Worm (Caenorhabditis elegans) whole organism, L1 larva: ENCODE results near the gene gck-2.

Experiments
- C04F5.9 ChIP-seq: sonication (generic microtip); optimal IDR thresholded peaks from 2 replicates; lab custom pipeline; 2016; ENCODE audit warnings: missing genetic modification characterization, missing compliant biosample characterization
- F16B12.6 ChIP-seq: fragments of 150-350 bp; optimal IDR thresholded peaks from 2 replicates; lab custom pipeline; 2014; ENCODE audit warnings: missing biosample characterization, missing genetic modification characterization
- aha-1 ChIP-seq: fragments of 150-350 bp; optimal IDR thresholded peaks from 2 replicates; lab custom pipeline; 2014; ENCODE audit warnings: missing biosample characterization, missing genetic modification characterization
- alr-1 ChIP-seq: fragments of 200-800 bp; sonication (Bioruptor generic); optimal IDR thresholded peaks from 2 replicates; lab custom pipeline; 2018; ENCODE audit warnings: borderline replicate concordance, mild to moderate bottlenecking, missing genetic modification characterization, missing compliant biosample characterization
- aly-2 ChIP-seq: fragments of 150-350 bp; optimal IDR thresholded peaks from 2 replicates; lab custom pipeline; 2014; ENCODE audit warnings: missing biosample characterization, missing genetic modification characterization
- blmp-1 ChIP-seq: fragments of 150-350 bp; optimal IDR thresholded peaks from 2 replicates; lab custom pipeline; 2014; ENCODE audit warnings: missing biosample characterization, missing genetic modification characterization
- ceh-63 ChIP-seq: fragments of 200-800 bp; sonication (Bioruptor generic); optimal IDR thresholded peaks from 2 replicates; lab custom pipeline; 2018; ENCODE audit warnings: mild to moderate bottlenecking, missing genetic modification characterization, missing compliant biosample characterization
- ceh-8 ChIP-seq: fragments of 200-800 bp; sonication (Bioruptor generic); optimal IDR thresholded peaks from 2 replicates; lab custom pipeline; 2018; ENCODE audit warnings: mild to moderate bottlenecking, missing genetic modification characterization, moderate library complexity, missing compliant biosample characterization
- ceh-88 ChIP-seq: fragments of 200-800 bp; sonication (Bioruptor generic); IDR thresholded peaks from 2 replicates; pipeline ENCODE4 v1.3.6; 2022; ENCODE audit warnings: missing genetic modification characterization, missing compliant biosample characterization
- ces-1 ChIP-seq: fragments of 150-350 bp; optimal IDR thresholded peaks from 2 replicates; lab custom pipeline; 2014; ENCODE audit warnings: missing biosample characterization, missing genetic modification reagents, missing genetic modification characterization
- elt-2 ChIP-seq: sonication (generic microtip); optimal IDR thresholded peaks from 2 replicates; lab custom pipeline; 2016; ENCODE audit warnings: missing genetic modification characterization, mild to moderate bottlenecking, inconsistent platforms, missing compliant biosample characterization, missing genetic modification reagents
- elt-3 ChIP-seq, 6 experiments: fragments of 150-350 bp in 1 of 6; sonication (generic microtip); optimal IDR thresholded peaks; 2 replicates each; lab custom pipeline; 2017 to 2018; ENCODE audit warnings: missing biosample characterization in 6 of 6, missing genetic modification characterization in 6 of 6, inconsistent platforms in 1 of 6
- ets-5 ChIP-seq: fragments of 200-800 bp; sonication (Bioruptor generic); IDR thresholded peaks from 2 replicates; pipeline ENCODE4 v1.3.6; 2022; ENCODE audit warnings: missing genetic modification characterization, missing compliant biosample characterization
- fkh-10 ChIP-seq: sonication (generic microtip); optimal IDR thresholded peaks from 2 replicates; lab custom pipeline; 2017; ENCODE audit warnings: missing biosample characterization, missing genetic modification reagents, missing genetic modification characterization
- fkh-4 ChIP-seq: sonication (generic microtip); optimal IDR thresholded peaks from 2 replicates; lab custom pipeline; 2016; ENCODE audit warnings: missing compliant biosample characterization, missing genetic modification characterization, borderline replicate concordance
- fos-1 ChIP-seq: fragments of 150-350 bp; optimal IDR thresholded peaks from 2 replicates; lab custom pipeline; 2014; ENCODE audit warnings: missing biosample characterization, missing genetic modification characterization
- hlh-17 ChIP-seq: fragments of 200-800 bp; sonication (Bioruptor generic); optimal IDR thresholded peaks from 2 replicates; lab custom pipeline; 2018; ENCODE audit warnings: missing genetic modification characterization, mild to moderate bottlenecking, missing compliant biosample characterization, moderate library complexity, borderline replicate concordance
- hlh-4 ChIP-seq: sonication (generic microtip); optimal IDR thresholded peaks from 2 replicates; lab custom pipeline; 2016; ENCODE audit warnings: mild to moderate bottlenecking, missing genetic modification characterization, missing compliant biosample characterization
- hpl-2 ChIP-seq: fragments of 150-350 bp; optimal IDR thresholded peaks from 2 replicates; lab custom pipeline; 2014; ENCODE audit warnings: missing biosample characterization, missing genetic modification reagents, missing genetic modification characterization
- irx-1 ChIP-seq: sonication (generic microtip); optimal IDR thresholded peaks from 2 replicates; lab custom pipeline; 2016; ENCODE audit warnings: missing genetic modification characterization, missing compliant biosample characterization
- isw-1 ChIP-seq: fragments of 200-800 bp; sonication (Bioruptor generic); IDR thresholded peaks from 2 replicates; pipeline ENCODE4 v1.3.6; 2022; ENCODE audit warnings: missing genetic modification characterization, missing compliant biosample characterization
- jun-1 ChIP-seq: fragments of 150-350 bp; optimal IDR thresholded peaks from 2 replicates; lab custom pipeline; 2014; ENCODE audit warnings: missing biosample characterization, missing genetic modification reagents, missing genetic modification characterization
- lin-13 ChIP-seq: fragments of 150-350 bp; optimal IDR thresholded peaks from 2 replicates; lab custom pipeline; 2014; ENCODE audit warnings: missing biosample characterization, missing genetic modification reagents, missing genetic modification characterization
- lin-14 ChIP-seq: fragments of 200-800 bp; sonication (Bioruptor generic); optimal IDR thresholded peaks from 2 replicates; lab custom pipeline; 2018; ENCODE audit warnings: mild to moderate bottlenecking, missing genetic modification characterization, moderate library complexity, missing compliant biosample characterization
- lin-15B ChIP-seq: fragments of 150-350 bp; sonication (generic microtip); optimal IDR thresholded peaks from 3 replicates; lab custom pipeline; 2014; ENCODE audit warnings: missing biosample characterization, missing genetic modification characterization
- lin-39 ChIP-seq: fragments of 150-350 bp; optimal IDR thresholded peaks from 2 replicates; lab custom pipeline; 2014; ENCODE audit warnings: missing biosample characterization, missing genetic modification reagents, missing genetic modification characterization
- lir-3 ChIP-seq: sonication (generic microtip); optimal IDR thresholded peaks from 2 replicates; lab custom pipeline; 2016; ENCODE audit warnings: mild to moderate bottlenecking, missing genetic modification characterization, moderate library complexity, missing compliant biosample characterization; ENCODE audit not compliant: poor library complexity
- mef-2 ChIP-seq: fragments of 150-350 bp; optimal IDR thresholded peaks from 2 replicates; lab custom pipeline; 2014; ENCODE audit warnings: missing biosample characterization, missing genetic modification characterization
- nhr-11 ChIP-seq: fragments of 150-350 bp; optimal IDR thresholded peaks from 2 replicates; lab custom pipeline; 2014; ENCODE audit warnings: missing biosample characterization, missing genetic modification characterization
- nhr-12 ChIP-seq: sonication (generic microtip); optimal IDR thresholded peaks from 2 replicates; lab custom pipeline; 2017; ENCODE audit warnings: missing biosample characterization, missing genetic modification characterization
- nhr-19 ChIP-seq: fragments of 200-800 bp; sonication (Bioruptor generic); conservative IDR thresholded peaks from 2 replicates; pipeline ENCODE4 v1.3.6; 2022; ENCODE audit warnings: missing genetic modification characterization, missing compliant biosample characterization
- nhr-20 ChIP-seq: sonication (generic microtip); optimal IDR thresholded peaks from 2 replicates; lab custom pipeline; 2016; ENCODE audit warnings: mild to moderate bottlenecking, missing genetic modification characterization, missing compliant biosample characterization
- nhr-47 ChIP-seq: sonication (generic microtip); optimal IDR thresholded peaks from 2 replicates; lab custom pipeline; 2016; ENCODE audit warnings: mild to moderate bottlenecking, missing genetic modification characterization, moderate library complexity, missing compliant biosample characterization
- nhr-76 ChIP-seq: sonication (generic microtip); optimal IDR thresholded peaks from 2 replicates; lab custom pipeline; 2017; ENCODE audit warnings: missing biosample characterization, missing genetic modification characterization
- nhr-84 ChIP-seq: sonication (generic microtip); optimal IDR thresholded peaks from 2 replicates; lab custom pipeline; 2017; ENCODE audit warnings: missing biosample characterization, missing genetic modification characterization
- nhr-90 ChIP-seq: sonication (generic microtip); optimal IDR thresholded peaks from 2 replicates; lab custom pipeline; 2016; ENCODE audit warnings: mild to moderate bottlenecking, missing genetic modification characterization, missing compliant biosample characterization; ENCODE audit not compliant: poor library complexity
- pag-3 ChIP-seq: sonication (generic microtip); optimal IDR thresholded peaks from 2 replicates; lab custom pipeline; 2017; ENCODE audit warnings: missing genetic modification characterization, mild to moderate bottlenecking, missing compliant biosample characterization, antibody characterized with exemption, borderline replicate concordance; ENCODE audit not compliant: insufficient read depth
- pax-3 ChIP-seq: fragments of 200-800 bp; sonication (Bioruptor generic); optimal IDR thresholded peaks from 2 replicates; lab custom pipeline; 2018; ENCODE audit warnings: mild to moderate bottlenecking, missing genetic modification characterization, moderate library complexity, missing compliant biosample characterization
- pqm-1 ChIP-seq: sonication (generic microtip); optimal IDR thresholded peaks from 3 replicates; lab custom pipeline; 2017; ENCODE audit warnings: missing biosample characterization, missing genetic modification characterization
- skn-1 ChIP-seq: fragments of 150-350 bp; optimal IDR thresholded peaks from 2 replicates; lab custom pipeline; 2014; ENCODE audit warnings: missing biosample characterization, missing genetic modification characterization
- snpc-4 ChIP-seq: fragments of 150-350 bp; optimal IDR thresholded peaks from 2 replicates; lab custom pipeline; 2014; ENCODE audit warnings: missing biosample characterization, missing genetic modification characterization
- snu-23 ChIP-seq: sonication (generic microtip); optimal IDR thresholded peaks from 2 replicates; lab custom pipeline; 2016; ENCODE audit warnings: missing genetic modification characterization, missing compliant biosample characterization
- sox-4 ChIP-seq: sonication (generic microtip); optimal IDR thresholded peaks from 2 replicates; lab custom pipeline; 2016; ENCODE audit warnings: missing genetic modification characterization, missing compliant biosample characterization
- tbx-2 ChIP-seq: sonication (generic microtip); optimal IDR thresholded peaks from 2 replicates; lab custom pipeline; 2016; ENCODE audit warnings: missing genetic modification characterization, missing compliant biosample characterization
- tlp-1 ChIP-seq: fragments of 150-350 bp; optimal IDR thresholded peaks from 2 replicates; lab custom pipeline; 2014; ENCODE audit warnings: missing biosample characterization, missing genetic modification characterization
- unc-130 ChIP-seq: fragments of 150-350 bp; optimal IDR thresholded peaks from 2 replicates; lab custom pipeline; 2017; ENCODE audit warnings: missing biosample characterization, missing genetic modification characterization, inconsistent platforms
- unc-30 ChIP-seq: sonication (generic microtip); optimal IDR thresholded peaks from 2 replicates; lab custom pipeline; 2017; ENCODE audit warnings: missing biosample characterization, missing genetic modification characterization
- unc-62 ChIP-seq: fragments of 150-350 bp; optimal IDR thresholded peaks from 2 replicates; lab custom pipeline; 2014; ENCODE audit warnings: missing biosample characterization, missing genetic modification reagents, missing genetic modification characterization
- unc-86 ChIP-seq: sonication (generic microtip); optimal IDR thresholded peaks from 2 replicates; lab custom pipeline; 2016; ENCODE audit warnings: missing genetic modification characterization, missing compliant biosample characterization
- unc-98 ChIP-seq: fragments of 200-800 bp; sonication (Bioruptor generic); IDR thresholded peaks from 2 replicates; pipeline ENCODE4 v1.3.6; 2022; ENCODE audit warnings: missing genetic modification characterization, missing compliant biosample characterization
- vab-15 ChIP-seq: sonication (generic microtip); optimal IDR thresholded peaks from 2 replicates; lab custom pipeline; 2017; ENCODE audit warnings: missing genotype, mild to moderate bottlenecking, missing genetic modification characterization, missing compliant biosample characterization
- zag-1 ChIP-seq: fragments of 150-350 bp; optimal IDR thresholded peaks from 2 replicates; lab custom pipeline; 2014; ENCODE audit warnings: missing biosample characterization, missing genetic modification characterization
- ztf-4 ChIP-seq: fragments of 150-350 bp; optimal IDR thresholded peaks from 2 replicates; lab custom pipeline; 2014; ENCODE audit warnings: missing biosample characterization, missing genetic modification characterization

gck-2 gene

ce11 chrV:6751493-6752100 is 40.9 kb downstream of the gck-2 start (continued):
- TF ChIP-seq nhr-90 (tag; lab: Kevin White, UChicago) (no peak), sox-4 (no peak), ceh-63 (GFP tag; lab: Kevin White, UChicago) (no peak), ztf-4 (tag; lab: Kevin White, UChicago) (no peak), vab-15 (no peak), nhr-84 (tag; lab: Kevin White, UChicago) (no peak), mef-2 (no peak), F16B12.6 (tag; lab: Kevin White, UChicago) (no peak), skn-1 (tag; lab: Kevin White, UChicago) (no peak), snu-23 (GFP tag; lab: Kevin White, UChicago) (peak; percentile 6), unc-86 (tag; lab: Kevin White, UChicago) (no peak), unc-130 (tag; lab: Kevin White, UChicago) (no peak), pqm-1 (tag; lab: Kevin White, UChicago) (no peak), pax-3 (tag; lab: Kevin White, UChicago) (no peak), ets-5 (no peak), C04F5.9 (tag; lab: Kevin White, UChicago) (no peak), lin-14 (GFP tag; lab: Kevin White, UChicago) (peak; percentile 74), unc-62 (GFP tag; lab: Kevin White, UChicago) (no peak), zag-1 (tag; lab: Kevin White, UChicago) (no peak), fos-1 (tag; lab: Kevin White, UChicago) (no peak), lin-13 (GFP tag; lab: Kevin White, UChicago) (no peak), jun-1 (tag; lab: Kevin White, UChicago) (no peak), hpl-2 (GFP tag; lab: Kevin White, UChicago) (no peak), pag-3 (tag; lab: Kevin White, UChicago) (peak; percentile 9), ceh-8 (GFP tag; lab: Kevin White, UChicago) (no peak), elt-3 (tag; optimal IDR thresholded peaks at IDR 0.05; lab: Kevin White, UChicago) (no peak), irx-1 (no peak), aha-1 (no peak), elt-2 (no peak), nhr-20 (peak; percentile 11), fkh-10 (no peak), hlh-4 (tag; lab: Kevin White, UChicago) (no peak), unc-98 (GFP tag; lab: Robert Waterston, UW) (no peak), blmp-1 (no peak), fkh-4 (tag; lab: Kevin White, UChicago) (no peak), nhr-11 (tag; lab: Kevin White, UChicago) (no peak), tbx-2 (tag; lab: Kevin White, UChicago) (no peak), hlh-17 (no peak), lin-15B (tag; lab: Kevin White, UChicago) (no peak), ceh-88 (GFP tag; lab: Robert Waterston, UW) (no peak), nhr-12 (tag; lab: Kevin White, UChicago) (no peak), lin-39 (tag; lab: Kevin White, UChicago) (no peak), alr-1 (tag; lab: Kevin White, UChicago) (no peak), nhr-19 (GFP tag; lab: Robert Waterston, UW) (peak; percentile 51), nhr-76 (tag; lab: Kevin White, UChicago) (no peak), isw-1 (GFP tag; lab: Robert Waterston, UW) (no peak), snpc-4 (tag; lab: Kevin White, UChicago) (no peak), tlp-1 (tag; lab: Kevin White, UChicago) (no peak), ces-1 (GFP tag; lab: Kevin White, UChicago) (no peak), unc-30 (tag; lab: Kevin White, UChicago) (no peak), nhr-47 (tag; lab: Kevin White, UChicago) (no peak), aly-2 (tag; lab: Kevin White, UChicago) (no peak), lir-3 (no peak)
